Worm (Caenorhabditis elegans): ENCODE measurements around the gene R01H2.8.
A peak's percentile ranks its signal among the peaks of the same experiment; 100 is the strongest.

Gene R01H2.8

DNA sequence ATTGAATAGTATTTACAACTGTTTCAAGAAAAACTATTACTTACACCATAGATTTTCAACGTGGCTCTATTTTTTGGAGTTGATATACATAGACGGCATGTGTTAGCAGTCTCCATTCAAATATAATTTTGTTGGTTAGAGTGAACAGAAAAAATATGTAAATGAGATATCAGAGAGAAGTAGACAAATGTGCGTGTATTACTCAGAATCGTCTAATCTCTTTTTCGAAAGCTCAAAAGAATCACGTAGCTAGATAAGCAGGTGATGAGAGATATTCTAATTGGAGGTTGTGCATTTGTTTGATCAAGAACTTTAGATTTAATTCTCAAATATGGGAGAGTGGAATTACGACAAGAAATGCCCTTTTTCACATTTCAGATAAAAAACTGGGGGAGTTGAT, 21.7 kb downstream of the R01H2.8 start, which contains the start of gene ZK418.10:
Gene ZK418.10 (minus strand): TSS at position 148 of the 400 bp plus-strand sequence.
- TF ChIP-seq him-1 (tag; optimal IDR thresholded peaks at IDR 0.05) (no peak), W03F9.2 (tag; optimal IDR thresholded peaks at IDR 0.05) (no peak), dao-5 (tag; optimal IDR thresholded peaks at IDR 0.05) (no peak)

DNA sequence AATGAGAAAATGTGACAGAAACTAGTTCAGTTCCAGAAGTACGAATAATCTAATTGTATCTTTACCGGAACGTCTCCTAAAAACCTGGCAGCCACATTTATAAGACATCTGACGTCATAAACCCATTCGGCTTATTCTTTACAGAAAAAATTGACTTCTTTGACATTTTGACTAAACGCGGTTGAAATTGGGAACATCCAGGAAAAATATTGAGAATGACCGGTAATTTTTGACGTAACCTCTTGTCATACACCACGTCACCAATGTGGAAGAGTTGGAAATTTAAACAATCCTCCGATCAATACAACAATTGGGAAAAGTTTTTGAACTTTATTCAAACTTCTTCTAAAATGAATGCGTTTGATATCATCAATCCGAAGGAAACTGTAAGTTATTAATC, 22.2 kb downstream of the R01H2.8 start, which contains the start of gene ZK418.2:
Gene ZK418.2 (plus strand): TSS at position 301 of the 400 bp plus-strand sequence.
- TF ChIP-seq him-1 (tag; optimal IDR thresholded peaks at IDR 0.05) (no peak), dao-5 (tag; optimal IDR thresholded peaks at IDR 0.05) (no peak), W03F9.2 (tag; optimal IDR thresholded peaks at IDR 0.05) (no peak)

DNA sequence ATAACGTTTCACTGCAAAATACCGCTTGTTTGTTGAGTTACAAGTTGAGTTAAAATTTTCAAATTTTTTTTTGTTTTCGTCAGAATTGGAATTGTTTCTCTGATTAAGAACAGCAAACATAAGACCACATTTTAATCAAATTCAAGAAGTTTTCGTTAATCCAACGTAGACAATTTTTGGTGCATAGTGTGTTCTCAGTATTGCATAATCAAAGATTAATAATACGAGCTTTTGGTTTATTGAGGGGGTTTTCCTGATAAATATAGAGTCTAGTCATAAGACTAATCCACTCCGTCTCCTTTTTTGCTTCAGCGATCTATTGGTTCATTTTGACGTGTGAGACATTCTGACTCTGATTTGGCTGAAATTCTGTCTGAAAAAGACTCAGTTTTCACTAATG, 26.3 kb downstream of the R01H2.8 start, which contains the start of gene nhr-9:
Gene nhr-9 (plus strand): TSS at position 307 of the 400 bp plus-strand sequence.
- no peak for TF ChIP-seq him-1 (tag; optimal IDR thresholded peaks at IDR 0.05)

DNA sequence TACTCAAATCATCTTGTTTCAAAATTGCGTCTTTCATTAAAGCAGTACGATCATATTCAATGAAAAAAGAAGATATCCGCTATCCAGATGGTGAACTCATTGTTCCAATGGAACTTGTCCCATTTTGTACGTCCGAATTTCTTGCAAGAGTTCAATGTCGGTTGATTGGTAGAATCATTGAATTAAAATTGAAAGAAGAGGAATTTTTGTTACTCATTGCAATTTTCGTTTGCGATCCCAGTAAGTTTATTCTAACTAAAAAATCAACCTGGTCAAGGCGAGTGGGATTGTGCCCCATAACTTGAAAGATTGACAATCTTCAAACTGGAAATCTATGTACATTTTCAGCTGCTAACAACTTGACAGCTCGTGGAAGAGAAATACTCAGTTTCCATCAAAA, 27.6 kb downstream of the R01H2.8 start:
- TF ChIP-seq dao-5 (tag; optimal IDR thresholded peaks at IDR 0.05) (no peak), W03F9.2 (tag; optimal IDR thresholded peaks at IDR 0.05) (no peak), him-1 (tag; optimal IDR thresholded peaks at IDR 0.05) (no peak)

DNA sequence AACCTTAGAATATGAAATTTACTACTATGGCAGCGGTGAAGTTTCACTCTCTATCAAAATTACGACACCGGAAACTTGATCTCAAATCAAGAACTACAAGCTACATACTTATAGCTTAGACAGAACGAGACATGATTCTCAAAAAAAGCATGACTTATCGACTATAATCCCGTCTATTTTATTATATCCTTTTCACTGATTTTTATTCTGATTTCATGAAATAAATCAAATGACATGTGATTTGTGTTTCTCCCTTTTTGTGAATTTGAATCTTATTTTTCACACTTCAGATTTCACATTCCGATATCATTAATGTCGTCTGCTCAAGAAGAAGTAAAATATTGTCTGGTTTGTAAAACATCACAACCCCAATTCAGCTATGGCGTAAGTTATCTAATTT, 31.1 kb downstream of the R01H2.8 start, which contains the start of gene ZK418.11:
Gene ZK418.11 (plus strand): TSS at position 289 of the 400 bp plus-strand sequence.
- no peak for TF ChIP-seq dao-5 (tag; optimal IDR thresholded peaks at IDR 0.05)
- no peak for TF ChIP-seq him-1 (tag; optimal IDR thresholded peaks at IDR 0.05)
- TF ChIP-seq W03F9.2 (tag; optimal IDR thresholded peaks at IDR 0.05), result no peak

DNA sequence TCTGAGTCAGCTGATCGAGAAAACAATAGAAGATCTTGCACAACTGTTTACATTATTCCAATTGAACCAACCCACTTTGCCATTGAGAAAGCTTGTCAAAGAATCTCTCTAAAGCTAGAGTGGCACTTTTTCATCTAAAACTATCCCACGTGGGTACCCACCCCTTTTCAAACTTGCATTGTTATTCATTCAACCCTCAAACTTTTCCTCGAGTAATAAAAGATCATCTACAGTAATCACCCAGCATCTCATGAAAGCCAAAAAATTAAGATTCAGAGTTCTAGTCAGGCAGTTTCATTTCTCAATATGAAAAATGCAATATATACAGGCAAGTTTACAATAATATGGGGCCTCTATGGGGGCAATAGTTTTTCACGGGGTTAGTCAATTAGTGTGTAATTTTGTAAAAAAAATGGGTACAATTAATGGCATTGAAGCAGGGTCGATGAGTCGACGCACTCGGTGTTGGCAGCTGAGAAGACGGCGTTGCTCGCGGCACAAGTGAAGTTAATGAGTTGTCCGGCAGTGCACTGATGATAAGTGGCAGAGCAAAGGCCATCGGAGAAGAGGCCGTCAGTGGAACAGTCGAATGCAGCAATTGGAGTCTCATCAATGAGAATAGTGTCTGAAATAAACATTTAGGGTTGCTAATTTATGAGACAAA, 33.1 kb downstream of the R01H2.8 start:
- TF ChIP-seq W03F9.2 (tag; optimal IDR thresholded peaks at IDR 0.05) (peak; percentile 21), him-1 (tag; optimal IDR thresholded peaks at IDR 0.05) (no peak)

DNA sequence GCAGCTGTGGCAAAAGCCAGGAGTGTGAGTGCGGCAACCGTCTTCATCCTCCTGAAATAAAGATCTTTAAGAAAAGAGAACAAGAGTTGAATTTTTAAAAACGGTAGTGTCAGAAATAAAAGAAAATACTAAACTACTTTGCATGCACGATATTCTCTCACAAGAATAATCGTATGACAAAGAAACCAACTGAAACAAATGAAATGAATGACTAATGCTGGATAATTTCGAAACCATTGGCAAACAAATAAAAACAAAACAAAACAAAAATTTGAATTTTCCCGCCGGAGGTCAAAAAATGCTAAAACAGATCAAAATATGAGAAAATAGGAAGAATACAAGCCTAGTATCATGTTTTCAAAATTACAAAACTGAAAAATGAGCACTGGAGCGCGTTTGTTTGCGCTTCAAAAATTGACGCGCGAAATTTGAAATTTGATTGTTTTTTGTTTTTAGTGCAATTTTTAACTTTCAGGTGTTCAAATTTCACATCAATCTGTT, 35.1 kb downstream of the R01H2.8 start, which contains the start of gene cpg-2:
Gene cpg-2 (minus strand): TSS at position 51 of the 501 bp plus-strand sequence.
- TF ChIP-seq W03F9.2 (tag; optimal IDR thresholded peaks at IDR 0.05), result no peak
- no peak for TF ChIP-seq dao-5 (tag; optimal IDR thresholded peaks at IDR 0.05)
- TF ChIP-seq him-1 (tag; optimal IDR thresholded peaks at IDR 0.05), result no peak

DNA sequence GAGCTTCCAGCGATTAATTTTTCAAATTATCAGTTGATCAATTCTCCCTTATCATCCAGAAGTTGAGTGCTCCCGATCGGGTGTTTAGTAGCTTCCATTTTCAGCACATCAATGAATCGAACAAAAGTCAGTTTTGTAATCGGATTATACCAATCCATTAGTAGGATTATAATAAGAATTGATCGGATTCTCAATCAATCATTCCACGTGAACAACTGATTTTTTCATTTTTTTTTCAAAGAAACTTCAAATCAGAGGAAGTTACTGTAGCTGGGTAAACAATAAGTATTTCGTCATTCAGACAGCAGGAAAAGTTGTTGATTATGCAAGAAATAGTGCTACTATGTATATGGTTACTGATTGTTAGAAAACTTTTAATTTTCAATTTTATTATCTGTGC, 38.0 kb downstream of the R01H2.8 start:
- no peak for TF ChIP-seq dao-5 (tag; optimal IDR thresholded peaks at IDR 0.05)
- TF ChIP-seq W03F9.2 (tag; optimal IDR thresholded peaks at IDR 0.05), result no peak
- TF ChIP-seq him-1 (tag; optimal IDR thresholded peaks at IDR 0.05), result no peak

DNA sequence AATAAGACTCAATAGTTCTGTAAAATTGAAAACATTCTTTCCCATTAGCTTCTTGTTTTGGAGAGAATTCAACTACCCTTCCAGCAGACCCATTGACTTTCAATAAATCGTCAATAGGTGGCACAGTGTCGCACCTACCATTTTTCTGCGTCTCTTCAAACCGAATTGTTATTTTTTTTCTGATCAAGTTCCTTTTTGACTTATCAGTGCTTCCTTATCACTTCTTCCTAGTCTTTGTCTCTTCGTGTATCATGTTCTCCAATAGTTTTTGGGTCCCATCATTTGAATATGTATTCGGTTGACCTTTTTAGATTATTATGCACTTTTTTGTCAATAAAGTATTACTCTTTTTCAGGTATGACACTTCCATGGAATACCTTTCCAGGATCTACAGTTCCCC, 39.1 kb downstream of the R01H2.8 start, which contains the start of gene odd-1:
Gene odd-1 (plus strand): TSS at position 349 of the 400 bp plus-strand sequence.
- TF ChIP-seq him-1 (tag; optimal IDR thresholded peaks at IDR 0.05) (no peak), W03F9.2 (tag; optimal IDR thresholded peaks at IDR 0.05) (no peak), dao-5 (tag; optimal IDR thresholded peaks at IDR 0.05) (no peak)

DNA sequence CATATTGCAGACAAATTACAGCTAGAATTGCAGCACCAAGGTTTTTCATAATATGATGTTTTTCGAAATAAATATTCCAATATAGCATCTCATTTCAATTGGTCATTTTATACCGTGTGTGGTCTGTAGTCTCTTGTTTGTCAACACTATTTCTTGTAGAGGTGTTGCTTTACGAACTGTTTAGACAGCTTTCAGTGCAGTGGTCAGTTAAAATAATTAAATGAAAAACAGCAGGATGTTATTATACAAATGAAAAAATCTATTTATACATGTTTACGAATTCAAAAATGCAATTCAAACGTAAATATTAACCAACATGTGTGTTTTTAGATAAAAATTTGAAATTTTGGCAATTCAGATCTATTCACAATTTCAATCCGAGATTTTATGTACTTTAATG, 42.9 kb downstream of the R01H2.8 start, which contains the start of gene B0280.7:
Gene B0280.7 (minus strand): TSS at position 101 of the 400 bp plus-strand sequence.
- TF ChIP-seq dao-5 (tag; optimal IDR thresholded peaks at IDR 0.05) (no peak), him-1 (tag; optimal IDR thresholded peaks at IDR 0.05) (no peak), W03F9.2 (tag; optimal IDR thresholded peaks at IDR 0.05) (no peak)

DNA sequence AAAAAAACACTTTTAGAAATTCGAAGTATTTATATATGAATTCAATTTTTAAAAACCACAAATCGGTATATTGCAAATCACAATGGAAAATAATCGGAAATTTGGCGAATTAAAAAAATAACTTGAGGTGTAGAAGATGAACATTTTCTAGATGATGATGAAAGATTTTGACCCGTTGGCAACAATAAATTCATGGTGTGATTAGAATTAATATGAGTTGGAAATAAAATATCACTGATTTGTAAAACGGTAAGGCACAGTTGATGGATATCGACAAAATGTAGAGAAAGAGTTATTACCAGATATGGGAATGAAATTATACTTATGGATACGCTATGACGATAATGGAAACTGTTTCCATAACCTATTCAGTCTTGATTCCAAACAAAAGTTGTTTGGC, 43.4 kb downstream of the R01H2.8 start:
- TF ChIP-seq W03F9.2 (tag; optimal IDR thresholded peaks at IDR 0.05) (no peak), dao-5 (tag; optimal IDR thresholded peaks at IDR 0.05) (no peak), him-1 (tag; optimal IDR thresholded peaks at IDR 0.05) (no peak)

DNA sequence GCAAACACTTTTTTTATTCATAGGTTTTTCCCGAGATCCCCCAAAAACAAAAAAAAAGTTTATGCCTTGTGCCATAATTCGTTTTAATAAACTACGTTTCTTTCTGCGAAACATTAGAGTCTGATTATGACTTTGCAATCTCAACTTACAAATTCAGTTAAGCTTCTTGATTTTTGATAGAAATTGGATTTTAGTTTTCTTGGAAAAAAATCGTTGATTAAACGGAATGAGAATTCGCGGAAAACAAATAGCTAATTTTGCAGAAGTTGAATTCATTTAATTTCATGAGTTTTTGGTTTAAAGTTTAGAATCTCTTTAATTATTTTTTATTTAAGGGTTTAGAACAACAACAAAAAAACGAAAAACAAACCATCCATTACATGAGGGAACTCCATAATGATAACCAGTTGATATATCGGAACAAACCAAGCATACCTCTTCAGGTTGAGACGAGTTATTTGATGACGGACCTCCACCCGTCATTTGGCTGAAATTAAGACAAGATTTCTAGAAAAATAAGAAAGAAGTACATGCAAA, 46.2 kb downstream of the R01H2.8 start, which contains the start of gene nhr-10:
Gene nhr-10 (minus strand): TSS at position 487 of the 537 bp plus-strand sequence.
- TF ChIP-seq W03F9.2 (tag; optimal IDR thresholded peaks at IDR 0.05) (no peak), dao-5 (tag; optimal IDR thresholded peaks at IDR 0.05) (no peak), him-1 (tag; optimal IDR thresholded peaks at IDR 0.05) (no peak)

DNA sequence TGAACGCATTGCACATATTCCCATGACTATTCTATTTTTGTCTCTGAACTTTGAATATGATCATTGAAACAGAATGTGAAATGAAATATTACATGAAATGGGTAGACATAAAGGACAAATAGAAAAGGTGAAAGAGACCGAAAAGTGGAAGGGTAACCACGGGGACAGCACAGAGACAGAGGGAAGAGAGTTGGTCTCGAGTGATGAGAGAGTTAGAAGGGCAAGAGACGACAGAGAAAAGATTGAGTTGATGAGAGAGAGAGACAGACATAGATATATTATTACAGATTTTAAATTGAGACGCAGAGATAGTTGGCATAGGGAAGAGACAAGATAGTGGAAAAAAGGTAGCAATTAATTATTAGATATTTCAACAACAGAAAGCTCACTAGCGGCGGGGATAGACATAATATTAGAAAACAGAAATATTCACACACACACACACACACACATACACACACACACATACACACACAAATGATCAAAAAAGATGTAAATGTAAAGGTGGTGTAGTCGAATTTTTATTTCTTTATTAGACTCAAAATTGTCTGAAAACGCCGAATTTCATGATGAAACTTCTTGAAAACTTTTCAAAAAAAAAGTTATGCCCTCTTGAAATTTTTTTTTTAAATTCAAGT, 47.9 kb downstream of the R01H2.8 start:
- TF ChIP-seq W03F9.2 (tag; optimal IDR thresholded peaks at IDR 0.05) (peak; percentile 56), dao-5 (tag; optimal IDR thresholded peaks at IDR 0.05) (no peak), him-1 (tag; optimal IDR thresholded peaks at IDR 0.05) (no peak)

All from whole organism, L4/young adult.